Fruit fly (Drosophila melanogaster) whole organism, embryonic: ENCODE measurements around the gene RpS28-like.

Experiments
- Adf1 ChIP-seq: fragments of 200-800 bp; sonication (Bioruptor generic); IDR thresholded peaks from 2 replicates; pipeline ENCODE4 v1.3.6; 2022; ENCODE audit warnings: missing biosample characterization, missing genetic modification characterization
- CG10543 ChIP-seq: fragments of 200-800 bp; sonication (Bioruptor generic); optimal IDR thresholded peaks from 3 replicates; lab custom pipeline; 2017; ENCODE audit warnings: missing biosample characterization, mild to moderate bottlenecking, missing genetic modification characterization, moderate library complexity
- CG11085 ChIP-seq: fragments of 200-800 bp; sonication (Bioruptor generic); IDR thresholded peaks from 2 replicates; pipeline ENCODE4 v1.3.6; 2022; ENCODE audit warnings: missing biosample characterization, missing genetic modification characterization
- CG17359 ChIP-seq: fragments of 200-800 bp; sonication (Bioruptor generic); optimal IDR thresholded peaks from 3 replicates; lab custom pipeline; 2018; ENCODE audit warnings: missing biosample characterization, mild to moderate bottlenecking, missing genetic modification characterization, moderate library complexity
- CG18619 ChIP-seq: fragments of 200-800 bp; sonication (Bioruptor generic); optimal IDR thresholded peaks from 3 replicates; lab custom pipeline; 2017; ENCODE audit warnings: missing biosample characterization, mild to moderate bottlenecking, missing genetic modification characterization
- CG2120 ChIP-seq: fragments of 200-800 bp; sonication (Bioruptor generic); optimal IDR thresholded peaks from 3 replicates; lab custom pipeline; 2016; ENCODE audit warnings: missing biosample characterization, missing genetic modification characterization
- CG31224 ChIP-seq: fragments of 200-800 bp; sonication (Bioruptor generic); IDR thresholded peaks from 2 replicates; pipeline ENCODE4 v1.3.6; 2022; ENCODE audit warnings: missing biosample characterization, missing genetic modification characterization
- CG31388 ChIP-seq: fragments of 200-800 bp; sonication (Bioruptor generic); optimal IDR thresholded peaks from 2 replicates; lab custom pipeline; 2016; ENCODE audit warnings: missing biosample characterization, missing genetic modification characterization
- CG3726 ChIP-seq: fragments of 200-800 bp; sonication (Bioruptor generic); IDR thresholded peaks from 3 replicates; pipeline ENCODE4, ENCODE4 v1.3.6; 2022; ENCODE audit warnings: missing biosample characterization, missing genetic modification characterization
- CG4282 ChIP-seq: fragments of 200-800 bp; sonication (Bioruptor generic); optimal IDR thresholded peaks from 2 replicates; lab custom pipeline; 2016; ENCODE audit warnings: missing biosample characterization, missing genetic modification characterization
- CG4854 ChIP-seq: fragments of 200-800 bp; sonication (Bioruptor generic); optimal IDR thresholded peaks from 2 replicates; lab custom pipeline; 2016; ENCODE audit warnings: missing biosample characterization, missing genetic modification characterization, inconsistent platforms
- CG5245 ChIP-seq: fragments of 200-800 bp; sonication (Bioruptor generic); optimal IDR thresholded peaks from 3 replicates; lab custom pipeline; 2016; ENCODE audit warnings: missing biosample characterization, missing genetic modification characterization
- CG5953 ChIP-seq: fragments of 200-800 bp; sonication (Bioruptor generic); IDR thresholded peaks from 2 replicates; pipeline ENCODE4 v1.3.6; 2022; ENCODE audit warnings: missing biosample characterization, missing genetic modification characterization
- CG7745 ChIP-seq: fragments of 200-800 bp; sonication (Bioruptor generic); optimal IDR thresholded peaks from 2 replicates; lab custom pipeline; 2018; ENCODE audit warnings: missing biosample characterization, mild to moderate bottlenecking, missing genetic modification characterization, moderate library complexity
- CG8924 ChIP-seq: fragments of 200-800 bp; optimal IDR thresholded peaks from 3 replicates; lab custom pipeline; 2019; ENCODE audit warnings: missing biosample characterization, mild to moderate bottlenecking, missing genetic modification characterization, moderate library complexity
- CG9817 ChIP-seq: fragments of 200-800 bp; sonication (Bioruptor generic); optimal IDR thresholded peaks from 2 replicates; lab custom pipeline; 2018; ENCODE audit warnings: missing biosample characterization, mild to moderate bottlenecking, missing genetic modification characterization, moderate library complexity
- H2.0 ChIP-seq: fragments of 200-800 bp; sonication (Bioruptor generic); IDR thresholded peaks from 2 replicates; pipeline ENCODE4 v1.3.6; 2022; ENCODE audit warnings: missing biosample characterization, missing genetic modification characterization
- HmgZ ChIP-seq: fragments of 200-800 bp; sonication (Bioruptor generic); optimal IDR thresholded peaks from 2 replicates; lab custom pipeline; 2018; ENCODE audit warnings: missing biosample characterization, mild to moderate bottlenecking, missing genetic modification characterization
- Hr51 ChIP-seq, 2 experiments: fragments of 200-800 bp; sonication (Bioruptor generic); optimal IDR thresholded peaks; 2 replicates in 1 of 2; 3 replicates in 1 of 2; lab custom pipeline; 2016 to 2018; ENCODE audit warnings: missing biosample characterization in 2 of 2, missing genetic modification characterization in 2 of 2, mild to moderate bottlenecking in 1 of 2, moderate library complexity in 1 of 2
- Hr78 ChIP-seq, 2 experiments: fragments of 200-800 bp in 1 of 2; fragments of >200 bp in 1 of 2; sonication (Bioruptor generic) in 1 of 2; optimal IDR thresholded peaks; 2 replicates each; lab custom pipeline; 2017 to 2019; ENCODE audit warnings: missing biosample characterization in 2 of 2, missing genetic modification characterization in 2 of 2, mild to moderate bottlenecking in 1 of 2, moderate library complexity in 1 of 2
- Lpt ChIP-seq: fragments of >200 bp; optimal IDR thresholded peaks from 2 replicates; lab custom pipeline; 2018; ENCODE audit warnings: missing biosample characterization, missing genetic modification characterization
- Mes4 ChIP-seq: fragments of 200-800 bp; sonication (Bioruptor generic); optimal IDR thresholded peaks from 2 replicates; lab custom pipeline; 2016; ENCODE audit warnings: missing biosample characterization, missing genetic modification characterization
- Myb ChIP-seq: fragments of 200-800 bp; sonication (Bioruptor generic); optimal IDR thresholded peaks from 2 replicates; lab custom pipeline; 2016; ENCODE audit warnings: missing biosample characterization, missing genetic modification characterization
- Optix ChIP-seq: fragments of 200-800 bp; sonication (Bioruptor generic); IDR thresholded peaks from 3 replicates; pipeline ENCODE4 v1.3.6; 2022; ENCODE audit warnings: missing biosample characterization, missing genetic modification characterization
- Ptx1 ChIP-seq: fragments of 200-800 bp; sonication (Bioruptor generic); IDR thresholded peaks from 2 replicates; pipeline ENCODE4 v1.3.6; 2022; ENCODE audit warnings: missing biosample characterization, missing genetic modification characterization
- Rfx ChIP-seq: fragments of 200-800 bp; sonication (Bioruptor generic); IDR thresholded peaks from 2 replicates; pipeline ENCODE4 v1.3.6; 2022; ENCODE audit warnings: missing biosample characterization, missing genetic modification characterization
- Sox100B ChIP-seq: fragments of 200-800 bp; sonication (Bioruptor generic); optimal IDR thresholded peaks from 3 replicates; lab custom pipeline; 2018; ENCODE audit warnings: missing biosample characterization, mild to moderate bottlenecking, missing genetic modification characterization
- Spps ChIP-seq: fragments of 200-800 bp; sonication (Bioruptor generic); optimal IDR thresholded peaks from 2 replicates; lab custom pipeline; 2018; ENCODE audit warnings: missing biosample characterization, mild to moderate bottlenecking, missing genetic modification characterization
- abd-A ChIP-seq: fragments of 200-800 bp; sonication (Bioruptor generic); optimal IDR thresholded peaks from 3 replicates; lab custom pipeline; 2019; ENCODE audit warnings: missing biosample characterization, mild to moderate bottlenecking, missing genetic modification characterization, moderate library complexity
- az2 ChIP-seq: fragments of 200-800 bp; sonication (Bioruptor generic); optimal IDR thresholded peaks from 3 replicates; lab custom pipeline; 2016; ENCODE audit warnings: missing biosample characterization, missing genetic modification characterization
- br ChIP-seq: fragments of >200 bp; optimal IDR thresholded peaks from 2 replicates; lab custom pipeline; 2017
- cg ChIP-seq: fragments of 200-800 bp; sonication (Bioruptor generic); optimal IDR thresholded peaks from 3 replicates; lab custom pipeline; 2019; ENCODE audit warnings: missing biosample characterization, mild to moderate bottlenecking, missing genetic modification characterization, moderate library complexity
- chinmo ChIP-seq: fragments of 200-800 bp; sonication (Bioruptor generic); IDR thresholded peaks from 4 replicates; pipeline ENCODE4 v1.3.6; 2022; ENCODE audit warnings: missing biosample characterization, missing genetic modification characterization; ENCODE audit not compliant: partially characterized antibody
- crp ChIP-seq, 2 experiments: fragments of 200-800 bp; sonication (Bioruptor generic); optimal IDR thresholded peaks; 2 replicates in 1 of 2; 3 replicates in 1 of 2; lab custom pipeline; 2017; ENCODE audit warnings: missing biosample characterization in 2 of 2, missing genetic modification characterization in 2 of 2, mild to moderate bottlenecking in 1 of 2, moderate library complexity in 1 of 2
- disco-r ChIP-seq: fragments of 200-800 bp; sonication (Bioruptor generic); optimal IDR thresholded peaks from 2 replicates; lab custom pipeline; 2016; ENCODE audit warnings: missing biosample characterization, missing genetic modification characterization
- gem ChIP-seq: fragments of 200-800 bp; sonication (Bioruptor generic); optimal IDR thresholded peaks from 2 replicates; lab custom pipeline; 2019; ENCODE audit warnings: missing biosample characterization, mild to moderate bottlenecking, missing genetic modification characterization, moderate library complexity
- klu ChIP-seq: fragments of 200-800 bp; sonication (Bioruptor generic); IDR thresholded peaks from 2 replicates; pipeline ENCODE4 v1.3.6; 2022; ENCODE audit warnings: missing biosample characterization, missing genetic modification characterization
- mam ChIP-seq: fragments of 200-800 bp; sonication (Bioruptor generic); optimal IDR thresholded peaks from 3 replicates; lab custom pipeline; 2016; ENCODE audit warnings: missing biosample characterization, missing genetic modification characterization
- nerfin-1 ChIP-seq: fragments of 200-800 bp; sonication (Bioruptor generic); optimal IDR thresholded peaks from 3 replicates; lab custom pipeline; 2019; ENCODE audit warnings: missing biosample characterization, mild to moderate bottlenecking, missing genetic modification characterization, moderate library complexity
- pho ChIP-seq: fragments of 200-800 bp; sonication (Bioruptor generic); optimal IDR thresholded peaks from 2 replicates; lab custom pipeline; 2016; ENCODE audit warnings: missing biosample characterization, missing genetic modification characterization
- phol ChIP-seq: fragments of 200-800 bp; sonication (Bioruptor generic); optimal IDR thresholded peaks from 3 replicates; lab custom pipeline; 2018; ENCODE audit warnings: missing biosample characterization, mild to moderate bottlenecking, missing genetic modification characterization, moderate library complexity
- pita ChIP-seq: fragments of 200-800 bp; sonication (Bioruptor generic); optimal IDR thresholded peaks from 2 replicates; lab custom pipeline; 2017; ENCODE audit warnings: missing biosample characterization, mild to moderate bottlenecking, missing genetic modification characterization
- sd ChIP-seq: fragments of 200-800 bp; sonication (Bioruptor generic); optimal IDR thresholded peaks from 3 replicates; lab custom pipeline; 2018; ENCODE audit warnings: missing biosample characterization, mild to moderate bottlenecking, missing genetic modification characterization, moderate library complexity
- seq ChIP-seq: fragments of 200-800 bp; sonication (Bioruptor generic); IDR thresholded peaks from 2 replicates; pipeline ENCODE4 v1.3.6; 2022; ENCODE audit warnings: missing biosample characterization, missing genetic modification characterization
- sisA ChIP-seq: fragments of 200-800 bp; sonication (Bioruptor generic); IDR thresholded peaks from 2 replicates; pipeline ENCODE4 v1.3.6; 2022; ENCODE audit warnings: missing biosample characterization, missing genetic modification characterization
- toy ChIP-seq: fragments of 200-800 bp; sonication (Bioruptor generic); IDR thresholded peaks from 2 replicates; pipeline ENCODE4 v1.3.6; 2022; ENCODE audit warnings: missing biosample characterization, missing genetic modification characterization
- wor ChIP-seq: fragments of 200-800 bp; sonication (Bioruptor generic); IDR thresholded peaks from 2 replicates; pipeline ENCODE4 v1.3.6; 2022; ENCODE audit warnings: missing biosample characterization, missing genetic modification characterization
- zfh1 ChIP-seq: fragments of 200-800 bp; sonication (Bioruptor generic); IDR thresholded peaks from 3 replicates; pipeline ENCODE4 v1.3.6; 2022; ENCODE audit warnings: missing biosample characterization, missing genetic modification characterization

The RpS28-like gene

DNA sequence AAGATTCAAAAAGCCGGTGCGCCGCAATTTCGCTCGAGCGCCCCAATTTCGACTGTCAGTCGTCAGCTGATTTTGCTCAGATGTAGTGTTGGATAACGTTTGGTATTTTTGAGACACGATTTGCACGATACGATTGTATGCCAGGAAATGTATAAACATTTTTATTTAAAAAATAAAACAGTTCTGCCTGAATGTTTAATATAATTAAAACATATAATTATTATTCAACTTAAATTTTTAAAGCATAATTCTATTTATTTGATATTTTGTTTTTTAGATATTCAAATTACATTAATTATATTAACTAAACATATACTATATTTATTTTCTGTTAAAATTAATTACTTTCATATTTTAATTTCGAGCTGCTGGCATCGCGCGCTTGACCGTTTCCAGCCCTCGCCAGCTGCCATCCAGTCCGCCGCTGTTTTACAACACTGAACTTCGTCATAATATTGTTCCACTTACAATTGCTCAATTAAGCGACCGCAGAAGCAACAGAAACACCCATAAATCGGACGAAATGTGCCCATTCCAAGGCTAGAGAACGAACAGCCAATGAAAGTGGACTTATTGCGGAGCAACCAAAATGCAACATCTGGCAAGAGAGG is 5.5 kb upstream of the RpS28-like start, which contains the start of the genes FucTB and scat (continued):
- no peak for TF ChIP-seq pita
- peak; percentile 47 for TF ChIP-seq CG4854 (GFP tag; lab: Kevin White, UChicago)
- TF ChIP-seq CG11085 (GFP tag; lab: Robert Waterston, UW): peak; percentile 88
- peak; percentile 71 for TF ChIP-seq HmgZ
- TF ChIP-seq klu (GFP tag; lab: Robert Waterston, UW): peak; percentile 91
- TF ChIP-seq Ptx1 (GFP tag; lab: Robert Waterston, UW): peak; percentile 95
- peak; percentile 79 for TF ChIP-seq CG5245 (GFP tag; lab: Kevin White, UChicago)
- no peak for TF ChIP-seq br
- TF ChIP-seq az2 (GFP tag; lab: Kevin White, UChicago): peak; percentile 91
- peak; percentile 67 for TF ChIP-seq Spps (tag; lab: Kevin White, UChicago)
- TF ChIP-seq Adf1 (GFP tag; lab: Robert Waterston, UW): peak; percentile 63
- TF ChIP-seq Sox100B: peak; percentile 87
- TF ChIP-seq zfh1 (GFP tag; lab: Robert Waterston, UW): peak; percentile 88
- peak; percentile 84 for TF ChIP-seq CG3726 (GFP tag; lab: Robert Waterston, UW)

DNA sequence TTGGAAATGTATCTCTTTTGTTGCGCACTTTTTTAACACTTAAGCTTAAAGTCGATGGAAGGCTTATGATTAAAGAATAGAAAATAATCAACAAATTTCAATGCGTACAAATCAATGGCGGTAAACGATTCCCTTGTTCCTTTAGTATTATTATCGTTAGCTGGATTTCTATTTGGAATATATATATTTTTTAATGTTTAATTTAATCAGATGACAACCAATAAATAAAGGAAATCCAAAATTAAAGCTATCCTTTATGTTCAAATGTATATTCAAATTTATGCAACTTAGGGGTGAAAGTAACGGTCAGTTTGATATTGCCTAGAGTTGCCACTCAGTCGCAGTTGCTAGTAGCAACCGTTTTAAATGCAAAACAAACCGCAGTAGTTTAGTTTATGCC is 1.5 kb upstream of the RpS28-like start, which contains the start of gene CG3769:
TSS of gene CG3769 (plus strand) at position 301 of the 400 bp plus-strand sequence.
- TF ChIP-seq abd-A (tag; lab: Kevin White, UChicago) (no peak), CG2120 (GFP tag; lab: Kevin White, UChicago) (no peak), CG5953 (GFP tag; lab: Robert Waterston, UW) (no peak), CG31388 (GFP tag; lab: Kevin White, UChicago) (no peak), Rfx (GFP tag; lab: Robert Waterston, UW) (peak; percentile 22; the same call in 1 of the 2 replicates), CG9817 (tag; lab: Kevin White, UChicago) (no peak), CG17359 (tag; lab: Kevin White, UChicago) (no peak), CG31224 (GFP tag; lab: Robert Waterston, UW) (no peak), Hr78 (GFP tag; optimal IDR thresholded peaks at IDR 0.05; lab: Kevin White, UChicago) (no peak), CG7745 (tag; lab: Kevin White, UChicago) (no peak), Lpt (no peak), nerfin-1 (tag; lab: Kevin White, UChicago) (no peak), toy (GFP tag; lab: Robert Waterston, UW) (no peak), Optix (GFP tag; lab: Robert Waterston, UW) (no peak), Myb (GFP tag; lab: Kevin White, UChicago) (peak; percentile 29)
- TF ChIP-seq, all 482 proteins: peak for 2

dm6 chr2L:9437216-9437715 is 662 bp downstream of the RpS28-like start, which contains the start of gene numb:
TSS of gene numb (plus strand) at chr2L:9437469.
- TF ChIP-seq H2.0 (GFP tag; lab: Robert Waterston, UW): no peak
- TF ChIP-seq mam (GFP tag; lab: Kevin White, UChicago): no peak
- TF ChIP-seq crp (GFP tag; optimal IDR thresholded peaks at IDR 0.05; lab: Kevin White, UChicago): peak in 1 of 2 experiments; percentile 37
- TF ChIP-seq Myb (GFP tag; lab: Kevin White, UChicago): peak; percentile 85
- no peak for TF ChIP-seq pho (GFP tag; lab: Kevin White, UChicago)
- TF ChIP-seq CG10543 (GFP tag; lab: Kevin White, UChicago): peak; percentile 52
- TF ChIP-seq CG4282 (GFP tag; lab: Kevin White, UChicago): peak; percentile 11
- no peak for TF ChIP-seq gem (tag; lab: Kevin White, UChicago)
- no peak for TF ChIP-seq wor
- 0 out of 4 replicates have a peak, but pooled peaks have one; percentile 69 for TF ChIP-seq chinmo (GFP tag; lab: Robert Waterston, UW)
- peak; percentile 50; the same call in 1 of the 2 replicates for TF ChIP-seq Adf1 (GFP tag; lab: Robert Waterston, UW)
- no peak for TF ChIP-seq CG18619 (GFP tag; lab: Kevin White, UChicago)
- TF ChIP-seq disco-r (GFP tag; lab: Kevin White, UChicago): no peak
- peak; percentile 53 for TF ChIP-seq seq (GFP tag; lab: Robert Waterston, UW)
- TF ChIP-seq cg (GFP tag; lab: Kevin White, UChicago): peak; percentile 76
- TF ChIP-seq phol (tag; lab: Kevin White, UChicago): no peak
- TF ChIP-seq Mes4: no peak
- peak; percentile 5 for TF ChIP-seq sd
- peak; percentile 27 for TF ChIP-seq CG8924
- peak in 1 of 2 experiments; percentile 3 for TF ChIP-seq Hr51 (GFP tag; optimal IDR thresholded peaks at IDR 0.05; lab: Kevin White, UChicago)
- TF ChIP-seq sisA: no peak
